Worm (Caenorhabditis elegans) whole organism, L4 larva: ENCODE data around the gene anmt-1.

Experiments used
- D1046.2 ChIP-seq: fragments of 200-800 bp; sonication (Bioruptor generic); IDR thresholded peaks from 2 replicates; pipeline ENCODE4 v1.3.6; 2022; ENCODE audit warnings: missing genetic modification characterization, missing compliant biosample characterization
- F10B5.3 ChIP-seq: sonication (generic microtip); optimal IDR thresholded peaks from 2 replicates; lab custom pipeline; 2016; ENCODE audit warnings: mild to moderate bottlenecking, missing genetic modification characterization, missing compliant biosample characterization
- F37D6.2 ChIP-seq: sonication (generic microtip); optimal IDR thresholded peaks from 2 replicates; lab custom pipeline; 2016; ENCODE audit warnings: mild to moderate bottlenecking, missing genetic modification characterization, missing compliant biosample characterization
- T26A8.4 ChIP-seq: fragments of 200-800 bp; sonication (Bioruptor generic); IDR thresholded peaks from 2 replicates; pipeline ENCODE4 v1.3.6; 2022; ENCODE audit warnings: missing genetic modification characterization, missing compliant biosample characterization
- Y105C5A.15 ChIP-seq: fragments of 200-800 bp; sonication (Bioruptor generic); IDR thresholded peaks from 2 replicates; pipeline ENCODE4 v1.3.6; 2022; ENCODE audit warnings: missing genetic modification characterization, missing compliant biosample characterization
- aly-2 ChIP-seq: sonication (generic microtip); optimal IDR thresholded peaks from 2 replicates; lab custom pipeline; 2018; ENCODE audit warnings: missing biosample characterization, missing genetic modification characterization
- ceh-20 ChIP-seq: fragments of 200-800 bp; sonication (Bioruptor generic); IDR thresholded peaks from 2 replicates; pipeline ENCODE4 v1.3.6; 2022; ENCODE audit warnings: missing genetic modification reagents, missing genetic modification characterization, missing compliant biosample characterization
- ctbp-1 ChIP-seq: fragments of 200-800 bp; sonication (Bioruptor generic); IDR thresholded peaks from 2 replicates; pipeline ENCODE4 v1.3.6; 2022; ENCODE audit warnings: missing genetic modification reagents, missing genetic modification characterization, missing compliant biosample characterization
- daf-12 ChIP-seq: fragments of 150-350 bp; optimal IDR thresholded peaks from 2 replicates; lab custom pipeline; 2014; ENCODE audit warnings: missing biosample characterization, missing genetic modification reagents, missing genetic modification characterization
- daf-16 ChIP-seq, 3 experiments: sonication (generic microtip); optimal IDR thresholded peaks; 2 replicates each; lab custom pipeline; 2016 to 2017; ENCODE audit warnings: missing genetic modification characterization in 3 of 3, missing genetic modification reagents in 3 of 3, mild to moderate bottlenecking in 2 of 3, missing compliant biosample characterization in 2 of 3, missing biosample characterization in 1 of 3, moderate library complexity in 1 of 3
- daf-19 ChIP-seq: fragments of 200-800 bp; sonication (Bioruptor generic); conservative IDR thresholded peaks from 2 replicates; pipeline ENCODE4 v1.3.6; 2022; ENCODE audit warnings: missing genetic modification characterization, missing compliant biosample characterization
- dmd-6 ChIP-seq: fragments of 200-800 bp; sonication (Bioruptor generic); IDR thresholded peaks from 2 replicates; pipeline ENCODE4 v1.3.6; 2022; ENCODE audit warnings: missing genetic modification reagents, missing genetic modification characterization, missing compliant biosample characterization
- dpl-1 ChIP-seq: fragments of 150-350 bp; optimal IDR thresholded peaks from 2 replicates; lab custom pipeline; 2014; ENCODE audit warnings: missing biosample characterization, missing genetic modification reagents, missing genetic modification characterization
- egl-27 ChIP-seq: sonication (generic microtip); optimal IDR thresholded peaks from 3 replicates; lab custom pipeline; 2017; ENCODE audit warnings: missing biosample characterization, missing genetic modification reagents, missing genetic modification characterization
- egl-43 ChIP-seq: fragments of 200-800 bp; sonication (Bioruptor generic); IDR thresholded peaks from 2 replicates; pipeline ENCODE4 v1.3.6; 2022; ENCODE audit warnings: missing genetic modification reagents, missing genetic modification characterization, missing compliant biosample characterization
- fkh-10 ChIP-seq: fragments of 150-350 bp; optimal IDR thresholded peaks from 2 replicates; lab custom pipeline; 2014; ENCODE audit warnings: missing biosample characterization, missing genetic modification reagents, missing genetic modification characterization
- hlh-11 ChIP-seq: fragments of 200-800 bp; sonication (Bioruptor generic); optimal IDR thresholded peaks from 2 replicates; lab custom pipeline; 2018; ENCODE audit warnings: mild to moderate bottlenecking, missing genetic modification characterization, missing compliant biosample characterization
- hlh-30 ChIP-seq: sonication (generic microtip); optimal IDR thresholded peaks from 2 replicates; lab custom pipeline; 2017; ENCODE audit warnings: antibody characterized with exemption, mild to moderate bottlenecking, missing genetic modification characterization, missing compliant biosample characterization; ENCODE audit not compliant: insufficient read depth
- hmg-1.1 ChIP-seq: fragments of 200-800 bp; sonication (Bioruptor generic); IDR thresholded peaks from 2 replicates; pipeline ENCODE4 v1.3.6; 2022; ENCODE audit warnings: missing genetic modification reagents, missing genetic modification characterization, missing compliant biosample characterization
- jun-1 ChIP-seq: fragments of 150-350 bp; optimal IDR thresholded peaks from 2 replicates; lab custom pipeline; 2014; ENCODE audit warnings: missing biosample characterization, missing genetic modification reagents, missing genetic modification characterization
- lin-1 ChIP-seq: fragments of 200-800 bp; sonication (Bioruptor generic); IDR thresholded peaks from 2 replicates; pipeline ENCODE4 v1.3.6; 2022; ENCODE audit warnings: missing genetic modification reagents, missing genetic modification characterization, missing compliant biosample characterization
- lin-39 ChIP-seq: fragments of 150-350 bp; optimal IDR thresholded peaks from 2 replicates; lab custom pipeline; 2014; ENCODE audit warnings: missing biosample characterization, missing genetic modification reagents, missing genetic modification characterization
- lir-3 ChIP-seq: sonication (generic microtip); optimal IDR thresholded peaks from 2 replicates; lab custom pipeline; 2016; ENCODE audit warnings: mild to moderate bottlenecking, missing genetic modification characterization, missing compliant biosample characterization
- lsy-2 ChIP-seq, 2 experiments: fragments of 150-350 bp in 1 of 2; sonication (generic microtip) in 1 of 2; optimal IDR thresholded peaks; 2 replicates each; lab custom pipeline; 2014 to 2017; ENCODE audit warnings: missing biosample characterization in 2 of 2, missing genetic modification characterization in 2 of 2
- madf-5 ChIP-seq, 2 experiments: fragments of 200-800 bp; sonication (Bioruptor generic); IDR thresholded peaks; 2 replicates each; pipeline ENCODE4 v1.3.6; 2022; ENCODE audit warnings: missing compliant biosample characterization in 2 of 2, missing genetic modification characterization in 2 of 2
- mdl-1 ChIP-seq, 2 experiments: fragments of 150-350 bp in 1 of 2; sonication (generic microtip) in 1 of 2; optimal IDR thresholded peaks; 2 replicates each; lab custom pipeline; 2014 to 2017; ENCODE audit warnings: missing biosample characterization in 2 of 2, missing genetic modification characterization in 2 of 2
- mes-2 ChIP-seq: sonication (generic microtip); optimal IDR thresholded peaks from 2 replicates; lab custom pipeline; 2016; ENCODE audit warnings: missing genotype, mild to moderate bottlenecking, missing genetic modification characterization, missing compliant biosample characterization; ENCODE audit not compliant: poor library complexity, severe bottlenecking
- mxl-2 ChIP-seq: fragments of 200-800 bp; sonication (Bioruptor generic); conservative IDR thresholded peaks from 2 replicates; pipeline ENCODE4 v1.3.6; 2022; ENCODE audit warnings: missing genetic modification reagents, missing genetic modification characterization, missing compliant biosample characterization
- nhr-10 ChIP-seq: fragments of 150-350 bp; optimal IDR thresholded peaks from 2 replicates; lab custom pipeline; 2014; ENCODE audit warnings: missing biosample characterization, missing genetic modification characterization
- nhr-237 ChIP-seq: sonication (generic microtip); optimal IDR thresholded peaks from 2 replicates; lab custom pipeline; 2017; ENCODE audit warnings: missing biosample characterization, missing genetic modification characterization
- nhr-25 ChIP-seq: sonication (generic microtip); optimal IDR thresholded peaks from 2 replicates; lab custom pipeline; 2017; ENCODE audit warnings: missing genetic modification characterization, mild to moderate bottlenecking, missing compliant biosample characterization, antibody characterized with exemption, moderate library complexity, borderline replicate concordance; ENCODE audit not compliant: insufficient read depth
- nhr-42 ChIP-seq: fragments of 200-800 bp; sonication (Bioruptor generic); IDR thresholded peaks from 2 replicates; pipeline ENCODE4 v1.3.6; 2022; ENCODE audit warnings: missing genetic modification characterization, missing compliant biosample characterization
- pha-4 ChIP-seq, 2 experiments: fragments of 150-350 bp in 1 of 2; fragments of 200-800 bp in 1 of 2; sonication (Bioruptor generic) in 1 of 2; IDR thresholded peaks in 1 of 2; optimal IDR thresholded peaks in 1 of 2; 2 replicates each; pipeline versions ENCODE4 v1.3.6 to Lab custom; 2014 to 2022; ENCODE audit warnings: missing genetic modification characterization in 2 of 2, missing genetic modification reagents in 2 of 2, missing biosample characterization in 1 of 2, missing compliant biosample characterization in 1 of 2
- php-3 ChIP-seq: fragments of 200-800 bp; sonication (Bioruptor generic); IDR thresholded peaks from 2 replicates; pipeline ENCODE4 v1.3.6; 2022; ENCODE audit warnings: missing genetic modification reagents, missing genetic modification characterization, missing compliant biosample characterization
- rbr-2 ChIP-seq: sonication (generic microtip); optimal IDR thresholded peaks from 2 replicates; lab custom pipeline; 2016; ENCODE audit warnings: missing genotype, missing genetic modification characterization, missing compliant biosample characterization
- skn-1 ChIP-seq: fragments of 150-350 bp; optimal IDR thresholded peaks from 2 replicates; lab custom pipeline; 2014; ENCODE audit warnings: missing biosample characterization, missing genetic modification characterization
- snpc-4 ChIP-seq: fragments of 150-350 bp; optimal IDR thresholded peaks from 2 replicates; lab custom pipeline; 2014; ENCODE audit warnings: missing biosample characterization, missing genetic modification characterization
- tag-97 ChIP-seq: fragments of 200-800 bp; sonication (Bioruptor generic); IDR thresholded peaks from 2 replicates; pipeline ENCODE4 v1.3.6; 2022; ENCODE audit warnings: missing genetic modification characterization, missing compliant biosample characterization
- tra-1 ChIP-seq: fragments of 200-800 bp; sonication (Bioruptor generic); IDR thresholded peaks from 2 replicates; pipeline ENCODE4 v1.3.6; 2022; ENCODE audit warnings: missing genetic modification reagents, missing genetic modification characterization, missing compliant biosample characterization
- unc-62 ChIP-seq, 3 experiments: fragments of 150-350 bp in 1 of 3; sonication (generic microtip); optimal IDR thresholded peaks in 2 of 3; peaks in 1 of 3; 1 replicate in 1 of 3; 2 replicates in 2 of 3; lab custom pipeline; 2014 to 2017; ENCODE audit warnings: missing biosample characterization in 3 of 3, missing genetic modification characterization in 3 of 3, missing genetic modification reagents in 3 of 3, missing genotype in 1 of 3
- vab-7 ChIP-seq: fragments of 200-800 bp; sonication (Bioruptor generic); IDR thresholded peaks from 2 replicates; pipeline ENCODE4 v1.3.6; 2022; ENCODE audit warnings: missing genetic modification reagents, missing genetic modification characterization, missing compliant biosample characterization
- zag-1 ChIP-seq: fragments of 150-350 bp; optimal IDR thresholded peaks from 2 replicates; lab custom pipeline; 2014; ENCODE audit warnings: missing biosample characterization, missing genetic modification characterization
- zfp-3 ChIP-seq: fragments of 200-800 bp; sonication (Bioruptor generic); conservative IDR thresholded peaks from 2 replicates; pipeline ENCODE4 v1.3.6; 2022; ENCODE audit warnings: missing genetic modification reagents, missing genetic modification characterization, missing compliant biosample characterization
- zip-2 ChIP-seq: fragments of 150-350 bp; optimal IDR thresholded peaks from 2 replicates; lab custom pipeline; 2014; ENCODE audit warnings: missing biosample characterization, missing genetic modification characterization
- ztf-7 ChIP-seq: fragments of 150-350 bp; optimal IDR thresholded peaks from 2 replicates; lab custom pipeline; 2014; ENCODE audit warnings: missing biosample characterization, missing genetic modification characterization

anmt-1 gene

ce11 chrIII:8646021-8646420 lies 38.6 kb upstream of the anmt-1 start (continued):
- TF ChIP-seq mdl-1 (tag; optimal IDR thresholded peaks at IDR 0.05; lab: Kevin White, UChicago) (no peak), zfp-3 (GFP tag; lab: Robert Waterston, UW) (no peak), ctbp-1 (GFP tag; lab: Robert Waterston, UW) (0 out of 2 replicates have a peak, but pooled peaks have one; percentile 32), daf-19 (no peak), nhr-237 (no peak), aly-2 (tag; lab: Kevin White, UChicago) (no peak), ztf-7 (tag; lab: Kevin White, UChicago) (no peak), F10B5.3 (no peak), tra-1 (GFP tag; lab: Robert Waterston, UW) (no peak), vab-7 (peak; percentile 71), rbr-2 (tag; lab: Kevin White, UChicago) (no peak), snpc-4 (tag; lab: Kevin White, UChicago) (no peak), php-3 (GFP tag; lab: Robert Waterston, UW) (no peak), nhr-10 (tag; lab: Kevin White, UChicago) (no peak), zag-1 (no peak), mxl-2 (GFP tag; lab: Robert Waterston, UW) (no peak), dmd-6 (GFP tag; lab: Robert Waterston, UW) (no peak; the same call in 1 of the 2 replicates), nhr-25 (tag; lab: Kevin White, UChicago) (no peak), lir-3 (tag; lab: Kevin White, UChicago) (no peak), dpl-1 (GFP tag; lab: Kevin White, UChicago) (no peak), lin-39 (tag; lab: Kevin White, UChicago) (no peak), skn-1 (tag; lab: Kevin White, UChicago) (no peak), hmg-1.1 (GFP tag; lab: Robert Waterston, UW) (0 out of 2 replicates have a peak, but pooled peaks have one; percentile 12), tag-97 (GFP tag; lab: Robert Waterston, UW) (no peak)

- TF ChIP-seq nhr-42 (GFP tag; lab: Robert Waterston, UW) (no peak), unc-62 (GFP tag; optimal IDR thresholded peaks at IDR 0.05 in 1 of 2; lab: Kevin White, UChicago) (peak in 1 of 2 experiments; percentile 38), unc-62 (tag; optimal IDR thresholded peaks at IDR 0.05; lab: Kevin White, UChicago) (no peak), hlh-11 (no peak), fkh-10 (GFP tag; lab: Kevin White, UChicago) (no peak), lin-1 (GFP tag; lab: Robert Waterston, UW) (no peak), madf-5 (GFP tag; IDR thresholded peaks at IDR 0.05; lab: Robert Waterston, UW) (no peak), mes-2 (tag; lab: Kevin White, UChicago) (no peak)
Measured at ce11 chrIII:8648589-8648988, 36.0 kb upstream of the anmt-1 start, which contains the start of gene F22B7.3. Gene F22B7.3 (plus strand): TSS chrIII:8648889.

DNA sequence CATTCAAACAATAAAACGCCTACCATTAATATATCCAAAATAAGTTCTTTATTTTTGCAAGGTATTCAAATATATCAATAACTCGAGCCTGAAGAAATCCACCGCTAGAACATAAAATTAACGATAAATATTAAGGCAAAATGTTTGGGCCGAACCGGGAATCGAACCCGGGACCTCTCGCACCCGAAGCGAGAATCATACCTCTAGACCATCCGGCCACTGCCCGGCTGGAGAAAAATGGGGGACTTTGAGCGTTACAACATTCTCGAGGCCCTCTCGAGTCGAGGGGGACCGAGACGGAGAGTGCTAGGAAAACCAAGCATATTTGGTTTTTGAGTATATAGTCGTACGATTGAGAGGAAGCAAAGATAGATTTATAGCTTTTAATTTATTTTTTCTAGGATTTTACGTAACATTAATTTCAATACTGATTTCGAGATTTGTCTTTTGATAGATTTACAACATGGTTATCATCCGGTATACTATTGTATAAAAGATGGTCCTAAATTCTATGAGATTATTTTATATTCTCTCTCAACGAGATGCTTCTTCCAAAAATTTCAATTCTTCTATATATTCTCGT lies 34.3 kb upstream of the anmt-1 start, which contains the start of gene flp-23:
flp-23 (plus strand) TSS at position 533 of the 583 bp plus-strand sequence.
- TF ChIP-seq mes-2 (tag; lab: Kevin White, UChicago) (peak; percentile 73), ceh-20 (0 out of 2 replicates have a peak, but pooled peaks have one; percentile 9), D1046.2 (GFP tag; lab: Robert Waterston, UW) (0 out of 2 replicates have a peak, but pooled peaks have one; percentile 58), daf-16 (GFP tag; optimal IDR thresholded peaks at IDR 0.05; lab: Kevin White, UChicago) (peak in 1 of 2 experiments; percentile 18), daf-16 (tag; optimal IDR thresholded peaks at IDR 0.05; lab: Kevin White, UChicago) (peak; percentile 26), ctbp-1 (GFP tag; lab: Robert Waterston, UW) (no peak), jun-1 (tag; lab: Kevin White, UChicago) (no peak), zip-2 (tag; lab: Kevin White, UChicago) (no peak), lsy-2 (tag; optimal IDR thresholded peaks at IDR 0.05; lab: Kevin White, UChicago) (peak in 1 of 2 experiments; percentile 50), egl-43 (GFP tag; lab: Robert Waterston, UW) (no peak; the same call in none of the 2 replicates), pha-4 (GFP tag; IDR thresholded peaks at IDR 0.05; lab: Robert Waterston, UW) (peak; percentile 52; the same call in 1 of the 2 replicates), pha-4 (tag; optimal IDR thresholded peaks at IDR 0.05; lab: Kevin White, UChicago) (no peak), T26A8.4 (GFP tag; lab: Robert Waterston, UW) (peak; percentile 12; the same call in 1 of the 2 replicates), daf-12 (tag; lab: Kevin White, UChicago) (no peak), hlh-30 (peak; percentile 40), Y105C5A.15 (no peak), nhr-25 (tag; lab: Kevin White, UChicago) (no peak), tra-1 (GFP tag; lab: Robert Waterston, UW) (peak; percentile 44; the same call in 1 of the 2 replicates), F37D6.2 (tag; lab: Kevin White, UChicago) (peak; percentile 18), egl-27 (tag; lab: Kevin White, UChicago) (no peak), hmg-1.1 (GFP tag; lab: Robert Waterston, UW) (peak; percentile 73)
